Worm (Caenorhabditis elegans): ENCODE measurements around the gene ile-2.
A peak's percentile ranks its signal among the peaks of the same experiment; 100 is the strongest.

Gene ile-2

ce11 chrX:727737-728136 lies 40.7 kb upstream of the ile-2 start (continued):
- TF ChIP-seq nhr-48 (tag; optimal IDR thresholded peaks at IDR 0.05), result peak; percentile 62
- TF ChIP-seq daf-16 (GFP tag; optimal IDR thresholded peaks at IDR 0.05), result peak; percentile 20 to 27
- peak; percentile 82 for TF ChIP-seq daf-16 (tag; optimal IDR thresholded peaks at IDR 0.05)
- TF ChIP-seq F37D6.2 (tag; optimal IDR thresholded peaks at IDR 0.05), result peak; percentile 42
- TF ChIP-seq nhr-25 (tag; optimal IDR thresholded peaks at IDR 0.05; ENCODE audit: borderline replicate concordance, insufficient read depth), result peak; percentile 7
- peak; percentile 90 for TF ChIP-seq hlh-11 (tag; optimal IDR thresholded peaks at IDR 0.05)
- peak; percentile 60 for TF ChIP-seq dpl-1 (GFP tag; optimal IDR thresholded peaks at IDR 0.05)
- TF ChIP-seq ceh-20 (GFP tag; IDR thresholded peaks at IDR 0.05), result 0 out of 2 replicates have a peak, but pooled peaks have one; percentile 54
- peak; percentile 90 for TF ChIP-seq aha-1 (tag)
- peak in 1 of 2 experiments; percentile 61 for TF ChIP-seq lsy-2 (tag; optimal IDR thresholded peaks at IDR 0.05)
- peak; percentile 5 for TF ChIP-seq ceh-32 (tag; optimal IDR thresholded peaks at IDR 0.05; ENCODE audit: poor library complexity)
- no peak for TF ChIP-seq Y75B8A.6 (GFP tag; IDR thresholded peaks at IDR 0.05)
- peak; percentile 42 for TF ChIP-seq nhr-11 (tag; optimal IDR thresholded peaks at IDR 0.05)
- TF ChIP-seq dve-1 (tag; optimal IDR thresholded peaks at IDR 0.05; ENCODE audit: insufficient read depth), result peak; percentile 79
- peak; percentile 73 for TF ChIP-seq rbr-2 (tag; optimal IDR thresholded peaks at IDR 0.05)
- TF ChIP-seq nhr-28 (tag; optimal IDR thresholded peaks at IDR 0.05), result peak; percentile 79
- peak; percentile 81 for TF ChIP-seq hlh-30 (tag; optimal IDR thresholded peaks at IDR 0.05; ENCODE audit: insufficient read depth)
- TF ChIP-seq mdl-1 (tag; optimal IDR thresholded peaks at IDR 0.05), result peak in 1 of 2 experiments; percentile 29
- TF ChIP-seq lin-38 (GFP tag; IDR thresholded peaks at IDR 0.05), result peak; percentile 44
- TF ChIP-seq arid-1 (GFP tag; conservative IDR thresholded peaks at IDR 0.05), result peak; percentile 55; the same call in 1 of the 2 replicates
- no peak for TF ChIP-seq spr-3 (GFP tag; optimal IDR thresholded peaks at IDR 0.05)
- TF ChIP-seq mdt-29 (GFP tag; IDR thresholded peaks at IDR 0.05), result no peak
- TF ChIP-seq php-3 (GFP tag; IDR thresholded peaks at IDR 0.05), result peak; percentile 74
- peak; percentile 75 for TF ChIP-seq mep-1 (tag; optimal IDR thresholded peaks at IDR 0.05)
- TF ChIP-seq egl-27 (tag; optimal IDR thresholded peaks at IDR 0.05), result no peak
- peak; percentile 64 for TF ChIP-seq dmd-6 (GFP tag; IDR thresholded peaks at IDR 0.05)
- TF ChIP-seq spr-1 (tag; optimal IDR thresholded peaks at IDR 0.05), result peak; percentile 53
- peak; percentile 90 for TF ChIP-seq ceh-28 (tag; optimal IDR thresholded peaks at IDR 0.05)
- 0 out of 2 replicates have a peak, but pooled peaks have one; percentile 21 for TF ChIP-seq pha-4 (GFP tag; IDR thresholded peaks at IDR 0.05)
- TF ChIP-seq pha-4 (tag; optimal IDR thresholded peaks at IDR 0.05), result no peak
- peak; percentile 78 for TF ChIP-seq mxl-3 (GFP tag; optimal IDR thresholded peaks at IDR 0.05)
- peak; percentile 91 for TF ChIP-seq nhr-6 (tag; optimal IDR thresholded peaks at IDR 0.05)
- no peak for TF ChIP-seq nhr-102 (tag; optimal IDR thresholded peaks at IDR 0.05)
- no peak for TF ChIP-seq daf-19 (GFP tag; conservative IDR thresholded peaks at IDR 0.05)
- peak; percentile 84 for TF ChIP-seq F10B5.3 (tag; optimal IDR thresholded peaks at IDR 0.05)
- TF ChIP-seq daf-12 (tag; optimal IDR thresholded peaks at IDR 0.05), result no peak
- TF ChIP-seq tra-1 (GFP tag; IDR thresholded peaks at IDR 0.05), result no peak
- TF ChIP-seq lin-15B (tag; optimal IDR thresholded peaks at IDR 0.05), result no peak
- peak; percentile 66 for TF ChIP-seq ctbp-1 (GFP tag; IDR thresholded peaks at IDR 0.05)
- peak; percentile 82 for TF ChIP-seq hmg-1.1 (GFP tag; IDR thresholded peaks at IDR 0.05)
- TF ChIP-seq zag-1 (tag; optimal IDR thresholded peaks at IDR 0.05), result no peak
- TF ChIP-seq ceh-44 (GFP tag; IDR thresholded peaks at IDR 0.05), result 0 out of 2 replicates have a peak, but pooled peaks have one; percentile 32
- TF ChIP-seq Y105C5A.15 (GFP tag; IDR thresholded peaks at IDR 0.05), result no peak
- TF ChIP-seq lim-7 (GFP tag; IDR thresholded peaks at IDR 0.05), result no peak
- peak; percentile 20 to 59 for TF ChIP-seq hif-1 (tag; optimal IDR thresholded peaks at IDR 0.05)
- TF ChIP-seq mes-2 (tag; optimal IDR thresholded peaks at IDR 0.05; ENCODE audit: poor library complexity, severe bottlenecking), result peak; percentile 78
- TF ChIP-seq pqm-1 (tag; optimal IDR thresholded peaks at IDR 0.05), result peak; percentile 22
